Worm (Caenorhabditis elegans) whole organism, L1 larva: ENCODE results near the gene bnc-1.

Source experiments
- C04F5.9 ChIP-seq: sonication (generic microtip); optimal IDR thresholded peaks from 2 replicates; lab custom pipeline; 2016; ENCODE audit warnings: missing genetic modification characterization, missing compliant biosample characterization
- ama-1 ChIP-seq: fragments of 150-350 bp; optimal IDR thresholded peaks from 2 replicates; lab custom pipeline; 2014
- ceh-82 ChIP-seq, 3 experiments: fragments of 150-350 bp in 1 of 3; sonication (generic microtip) in 2 of 3; optimal IDR thresholded peaks; 2 replicates each; lab custom pipeline; 2014 to 2017; ENCODE audit warnings: missing biosample characterization in 3 of 3, missing genetic modification characterization in 3 of 3
- dpl-1 ChIP-seq, 3 experiments: fragments of 150-350 bp in 2 of 3; sonication (generic microtip) in 1 of 3; optimal IDR thresholded peaks; 2 replicates each; lab custom pipeline; 2014 to 2017; ENCODE audit warnings: missing biosample characterization in 3 of 3, missing genetic modification characterization in 3 of 3, missing genetic modification reagents in 3 of 3
- dsc-1 ChIP-seq: sonication (generic microtip); optimal IDR thresholded peaks from 2 replicates; lab custom pipeline; 2016; ENCODE audit warnings: mild to moderate bottlenecking, missing genetic modification characterization, missing compliant biosample characterization
- efl-1 ChIP-seq, 4 experiments: fragments of 150-350 bp; optimal IDR thresholded peaks in 3 of 4; peaks in 1 of 4; 1 replicate in 1 of 4; 2 replicates in 3 of 4; lab custom pipeline; 2014; ENCODE audit warnings: missing biosample characterization in 2 of 4, missing genetic modification characterization in 2 of 4, missing genetic modification reagents in 2 of 4
- elt-3 ChIP-seq, 6 experiments: fragments of 150-350 bp in 1 of 6; sonication (generic microtip); optimal IDR thresholded peaks; 2 replicates each; lab custom pipeline; 2017 to 2018; ENCODE audit warnings: missing biosample characterization in 6 of 6, missing genetic modification characterization in 6 of 6, inconsistent platforms in 1 of 6
- ets-5 ChIP-seq: fragments of 200-800 bp; sonication (Bioruptor generic); IDR thresholded peaks from 2 replicates; pipeline ENCODE4 v1.3.6; 2022; ENCODE audit warnings: missing genetic modification characterization, missing compliant biosample characterization
- fkh-4 ChIP-seq: sonication (generic microtip); optimal IDR thresholded peaks from 2 replicates; lab custom pipeline; 2016; ENCODE audit warnings: missing compliant biosample characterization, missing genetic modification characterization, borderline replicate concordance
- grh-1 ChIP-seq: fragments of 200-800 bp; sonication (Bioruptor generic); IDR thresholded peaks from 2 replicates; pipeline ENCODE4 v1.3.6; 2022; ENCODE audit warnings: missing genetic modification reagents, missing genetic modification characterization, missing compliant biosample characterization
- irx-1 ChIP-seq: sonication (generic microtip); optimal IDR thresholded peaks from 2 replicates; lab custom pipeline; 2016; ENCODE audit warnings: missing genetic modification characterization, missing compliant biosample characterization
- jun-1 ChIP-seq: fragments of 150-350 bp; optimal IDR thresholded peaks from 2 replicates; lab custom pipeline; 2014; ENCODE audit warnings: missing biosample characterization, missing genetic modification reagents, missing genetic modification characterization
- lin-13 ChIP-seq: fragments of 150-350 bp; optimal IDR thresholded peaks from 2 replicates; lab custom pipeline; 2014; ENCODE audit warnings: missing biosample characterization, missing genetic modification reagents, missing genetic modification characterization
- lin-15B ChIP-seq: fragments of 150-350 bp; sonication (generic microtip); optimal IDR thresholded peaks from 3 replicates; lab custom pipeline; 2014; ENCODE audit warnings: missing biosample characterization, missing genetic modification characterization
- lin-35 ChIP-seq, 2 experiments: fragments of 150-350 bp; optimal IDR thresholded peaks; 2 replicates each; lab custom pipeline; 2014; ENCODE audit warnings: missing biosample characterization in 2 of 2, missing genetic modification characterization in 2 of 2, missing genetic modification reagents in 2 of 2
- lin-39 ChIP-seq: fragments of 150-350 bp; optimal IDR thresholded peaks from 2 replicates; lab custom pipeline; 2014; ENCODE audit warnings: missing biosample characterization, missing genetic modification reagents, missing genetic modification characterization
- lir-3 ChIP-seq: sonication (generic microtip); optimal IDR thresholded peaks from 2 replicates; lab custom pipeline; 2016; ENCODE audit warnings: mild to moderate bottlenecking, missing genetic modification characterization, moderate library complexity, missing compliant biosample characterization; ENCODE audit not compliant: poor library complexity
- mdl-1 ChIP-seq, 2 experiments: fragments of 150-350 bp; optimal IDR thresholded peaks; 2 replicates each; lab custom pipeline; 2014 to 2017; ENCODE audit warnings: missing biosample characterization in 2 of 2, missing genetic modification characterization in 2 of 2, inconsistent platforms in 1 of 2
- mep-1 ChIP-seq: fragments of 150-350 bp; optimal IDR thresholded peaks from 2 replicates; lab custom pipeline; 2014; ENCODE audit warnings: missing biosample characterization, missing genetic modification characterization
- nhr-20 ChIP-seq: sonication (generic microtip); optimal IDR thresholded peaks from 2 replicates; lab custom pipeline; 2016; ENCODE audit warnings: mild to moderate bottlenecking, missing genetic modification characterization, missing compliant biosample characterization
- nhr-237 ChIP-seq: fragments of 150-350 bp; optimal IDR thresholded peaks from 2 replicates; lab custom pipeline; 2014; ENCODE audit warnings: missing biosample characterization, missing genetic modification characterization
- nhr-28 ChIP-seq: fragments of 150-350 bp; optimal IDR thresholded peaks from 2 replicates; lab custom pipeline; 2014; ENCODE audit warnings: missing biosample characterization, missing genetic modification characterization
- nhr-47 ChIP-seq: sonication (generic microtip); optimal IDR thresholded peaks from 2 replicates; lab custom pipeline; 2016; ENCODE audit warnings: mild to moderate bottlenecking, missing genetic modification characterization, moderate library complexity, missing compliant biosample characterization
- nhr-76 ChIP-seq: sonication (generic microtip); optimal IDR thresholded peaks from 2 replicates; lab custom pipeline; 2017; ENCODE audit warnings: missing biosample characterization, missing genetic modification characterization
- nhr-77 ChIP-seq: fragments of 150-350 bp; optimal IDR thresholded peaks from 2 replicates; lab custom pipeline; 2014; ENCODE audit warnings: missing biosample characterization, missing genetic modification characterization
- nhr-85 ChIP-seq: sonication (generic microtip); peaks from one replicate; lab custom pipeline; 2016; ENCODE audit warnings: missing genetic modification characterization, inconsistent platforms, missing compliant biosample characterization
- nhr-90 ChIP-seq: sonication (generic microtip); optimal IDR thresholded peaks from 2 replicates; lab custom pipeline; 2016; ENCODE audit warnings: mild to moderate bottlenecking, missing genetic modification characterization, missing compliant biosample characterization; ENCODE audit not compliant: poor library complexity
- pag-3 ChIP-seq: sonication (generic microtip); optimal IDR thresholded peaks from 2 replicates; lab custom pipeline; 2017; ENCODE audit warnings: missing genetic modification characterization, mild to moderate bottlenecking, missing compliant biosample characterization, antibody characterized with exemption, borderline replicate concordance; ENCODE audit not compliant: insufficient read depth
- rnt-1 ChIP-seq: sonication (generic microtip); optimal IDR thresholded peaks from 2 replicates; lab custom pipeline; 2016; ENCODE audit warnings: mild to moderate bottlenecking, missing genetic modification characterization, moderate library complexity, missing compliant biosample characterization
- skn-1 ChIP-seq: fragments of 150-350 bp; optimal IDR thresholded peaks from 2 replicates; lab custom pipeline; 2014; ENCODE audit warnings: missing biosample characterization, missing genetic modification characterization
- snu-23 ChIP-seq: sonication (generic microtip); optimal IDR thresholded peaks from 2 replicates; lab custom pipeline; 2016; ENCODE audit warnings: missing genetic modification characterization, missing compliant biosample characterization
- tbx-2 ChIP-seq: sonication (generic microtip); optimal IDR thresholded peaks from 2 replicates; lab custom pipeline; 2016; ENCODE audit warnings: missing genetic modification characterization, missing compliant biosample characterization
- unc-98 ChIP-seq: fragments of 200-800 bp; sonication (Bioruptor generic); IDR thresholded peaks from 2 replicates; pipeline ENCODE4 v1.3.6; 2022; ENCODE audit warnings: missing genetic modification characterization, missing compliant biosample characterization
- vab-15 ChIP-seq: sonication (generic microtip); optimal IDR thresholded peaks from 2 replicates; lab custom pipeline; 2017; ENCODE audit warnings: missing genotype, mild to moderate bottlenecking, missing genetic modification characterization, missing compliant biosample characterization
- xbp-1 ChIP-seq: sonication (generic microtip); optimal IDR thresholded peaks from 2 replicates; lab custom pipeline; 2016; ENCODE audit warnings: missing genetic modification characterization, missing compliant biosample characterization
- zag-1 ChIP-seq: fragments of 150-350 bp; optimal IDR thresholded peaks from 2 replicates; lab custom pipeline; 2014; ENCODE audit warnings: missing biosample characterization, missing genetic modification characterization
- zip-4 ChIP-seq: fragments of 200-800 bp; sonication (Bioruptor generic); optimal IDR thresholded peaks from 2 replicates; lab custom pipeline; 2018; ENCODE audit warnings: mild to moderate bottlenecking, missing genetic modification characterization, moderate library complexity, missing compliant biosample characterization

The bnc-1 gene

ce11 chrV:12283187-12283586 lies 6.3 kb upstream of the bnc-1 start, which contains the start of gene F55C5.10:
Gene F55C5.10 (plus strand): TSS chrV:12283487.
- TF ChIP-seq nhr-47 (tag; lab: Kevin White, UChicago) (no peak), irx-1 (tag; lab: Kevin White, UChicago) (no peak), efl-1 (optimal IDR thresholded peaks at IDR 0.05; lab: Kevin White, UChicago) (no peak), efl-1 (GFP tag; optimal IDR thresholded peaks at IDR 0.05 in 1 of 2; lab: Kevin White, UChicago) (no peak), mep-1 (tag; lab: Kevin White, UChicago) (no peak), dsc-1 (tag; lab: Kevin White, UChicago) (no peak), fkh-4 (tag; lab: Kevin White, UChicago) (no peak), nhr-237 (tag; lab: Kevin White, UChicago) (no peak), unc-98 (GFP tag; lab: Robert Waterston, UW) (no peak), lin-39 (no peak), zip-4 (no peak)
- TF ChIP-seq, all 84 proteins: peak for 0

DNA sequence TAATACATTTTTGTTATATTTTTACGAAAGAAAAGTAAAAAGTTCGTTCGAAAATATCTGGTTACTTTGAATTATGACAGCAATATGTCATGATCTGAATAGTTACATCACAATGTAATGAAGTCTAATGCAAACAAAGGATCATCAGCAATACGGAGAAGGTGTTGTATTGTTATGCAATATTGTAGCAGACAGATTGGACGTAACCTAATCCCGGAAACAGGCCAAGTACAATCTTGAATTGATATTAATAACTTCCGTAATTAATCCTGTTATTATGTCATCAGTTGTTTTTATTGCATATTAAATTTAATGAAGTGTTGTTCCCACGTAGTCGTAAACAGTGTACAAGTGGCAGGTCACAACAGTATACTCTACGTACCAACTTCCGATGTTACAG lies 4.7 kb upstream of the bnc-1 start:
- TF ChIP-seq mdl-1 (tag; optimal IDR thresholded peaks at IDR 0.05; lab: Kevin White, UChicago) (no peak), rnt-1 (no peak), jun-1 (no peak), lir-3 (tag; lab: Kevin White, UChicago) (no peak), skn-1 (no peak), C04F5.9 (no peak), snu-23 (GFP tag; lab: Kevin White, UChicago) (no peak), irx-1 (tag; lab: Kevin White, UChicago) (no peak), lin-13 (GFP tag; lab: Kevin White, UChicago) (no peak), ama-1 (lab: Kevin White, UChicago) (no peak)

DNA sequence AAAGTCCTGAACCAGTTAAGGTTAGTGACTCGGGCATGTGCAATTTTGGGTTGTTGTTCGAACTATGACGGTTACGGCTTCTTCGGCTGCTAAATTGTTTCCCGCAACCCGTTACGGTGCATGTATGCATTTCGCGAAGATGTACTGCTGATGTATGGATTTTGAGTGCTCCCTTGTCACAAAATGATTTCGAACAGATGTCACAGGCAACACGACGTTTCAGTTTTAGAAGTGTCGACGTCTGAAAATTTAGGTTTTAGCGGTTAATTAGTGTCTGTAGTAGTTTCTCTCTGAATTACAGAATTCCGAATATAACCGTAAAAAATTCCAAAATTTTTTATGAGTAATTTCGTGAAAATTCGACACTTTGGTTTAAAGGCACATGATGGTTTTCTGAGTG lies 1.1 kb downstream of the bnc-1 start:
- no peak for TF ChIP-seq lir-3 (tag; lab: Kevin White, UChicago)
- TF ChIP-seq dpl-1 (GFP tag; optimal IDR thresholded peaks at IDR 0.05; lab: Kevin White, UChicago), result no peak
- no peak for TF ChIP-seq efl-1 (optimal IDR thresholded peaks at IDR 0.05; lab: Kevin White, UChicago)
- TF ChIP-seq efl-1 (GFP tag; optimal IDR thresholded peaks at IDR 0.05 in 1 of 2; lab: Kevin White, UChicago), result peak in 1 of 2 experiments; percentile 57

DNA sequence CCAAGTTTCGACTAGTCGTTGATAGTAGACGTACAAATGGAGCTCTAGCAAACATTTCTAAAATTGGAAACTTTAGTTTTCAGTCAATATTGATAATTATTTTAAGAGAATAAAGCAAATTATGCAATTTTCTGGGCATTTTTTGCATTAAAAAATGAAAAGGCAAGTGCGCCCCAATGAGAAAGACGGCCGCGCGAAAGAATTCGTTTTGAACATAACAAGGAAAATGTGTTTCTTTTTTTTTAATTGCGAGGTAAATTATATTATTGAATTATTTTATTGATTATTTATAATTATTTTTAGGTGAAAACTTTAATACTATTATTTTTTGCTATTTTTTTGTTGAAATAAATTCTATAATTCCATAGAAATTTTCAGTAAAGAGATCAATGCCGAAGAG lies 5.4 kb downstream of the bnc-1 start, which contains the start of the genes tsfm-1 and capg-2:
tsfm-1 (minus strand) TSS at position 57 of the 400 bp plus-strand sequence.
capg-2 (plus strand) TSS at position 379 of the 400 bp plus-strand sequence.
- TF ChIP-seq zag-1 (no peak), elt-3 (tag; optimal IDR thresholded peaks at IDR 0.05; lab: Kevin White, UChicago) (no peak), nhr-85 (peak; percentile 28), zip-4 (no peak), pag-3 (tag; lab: Kevin White, UChicago) (no peak), dpl-1 (GFP tag; optimal IDR thresholded peaks at IDR 0.05; lab: Kevin White, UChicago) (peak; percentile 64 to 86 (median 70)), nhr-28 (tag; lab: Kevin White, UChicago) (no peak), mep-1 (tag; lab: Kevin White, UChicago) (peak; percentile 7), nhr-20 (no peak), lin-35 (GFP tag; optimal IDR thresholded peaks at IDR 0.05; lab: Kevin White, UChicago) (peak; percentile 58 to 84), lin-39 (no peak), xbp-1 (tag; lab: Kevin White, UChicago) (no peak), nhr-90 (tag; lab: Kevin White, UChicago) (no peak), nhr-77 (tag; lab: Kevin White, UChicago) (no peak), nhr-76 (tag; lab: Kevin White, UChicago) (no peak), lin-15B (tag; lab: Kevin White, UChicago) (peak; percentile 7), efl-1 (optimal IDR thresholded peaks at IDR 0.05; lab: Kevin White, UChicago) (peak; percentile 27 to 69), efl-1 (GFP tag; optimal IDR thresholded peaks at IDR 0.05 in 1 of 2; lab: Kevin White, UChicago) (peak; percentile 81 to 96), tbx-2 (no peak), ceh-82 (tag; optimal IDR thresholded peaks at IDR 0.05; lab: Kevin White, UChicago) (peak in 1 of 3 experiments; percentile 1), grh-1 (GFP tag; lab: Robert Waterston, UW) (no peak), lin-13 (GFP tag; lab: Kevin White, UChicago) (no peak), rnt-1 (no peak), vab-15 (tag; lab: Kevin White, UChicago) (no peak), ets-5 (GFP tag; lab: Robert Waterston, UW) (no peak)
